Fruit fly (Drosophila melanogaster) whole organism: Measurements from ENCODE around the gene CG15578.

Experiments
- pan ChIP-seq: fragments of >200 bp; optimal IDR thresholded peaks from 2 replicates; lab custom pipeline; 2017
- psq ChIP-seq: fragments of >200 bp; optimal IDR thresholded peaks from 2 replicates; lab custom pipeline; 2017

- TF ChIP-seq pan (lab: Kevin White, UChicago): no peak
- no peak for TF ChIP-seq psq
These were observed 44.2 kb upstream of the CG15578 start, which contains the start of gene mRpL33 for dm6 chrX:4322131-4322233.
